Worm (Caenorhabditis elegans): ENCODE measurements around the gene cav-1.

ce11 chrIV:9815432-9815831, 43.1 kb downstream of the cav-1 start, which contains the start of gene egl-20:
- TF ChIP-seq nhr-12 (tag; optimal IDR thresholded peaks at IDR 0.05) (no peak), elt-1 (tag; optimal IDR thresholded peaks at IDR 0.05) (no peak), pqm-1 (tag; optimal IDR thresholded peaks at IDR 0.05) (no peak), jun-1 (tag; optimal IDR thresholded peaks at IDR 0.05) (no peak)

All from whole organism, L3 larva.